Fruit fly (Drosophila melanogaster) Kc167 (cell line): ENCODE results near the gene cl.

Experiments
- Myc ChIP-seq: fragments of >200 bp; optimal IDR thresholded peaks from 2 replicates; lab custom pipeline; 2017; ENCODE audit warnings: missing external identifiers
- Sin3A ChIP-seq: fragments of >200 bp; optimal IDR thresholded peaks from 2 replicates; lab custom pipeline; 2018; ENCODE audit warnings: missing external identifiers
- h ChIP-seq: fragments of >200 bp; optimal IDR thresholded peaks from 3 replicates; lab custom pipeline; 2018; ENCODE audit warnings: missing external identifiers
- insv ChIP-seq: fragments of >200 bp; optimal IDR thresholded peaks from 3 replicates; lab custom pipeline; 2018; ENCODE audit warnings: missing external identifiers
- psq ChIP-seq: fragments of >200 bp; optimal IDR thresholded peaks from 2 replicates; lab custom pipeline; 2017; ENCODE audit warnings: missing external identifiers
- ttk ChIP-seq: sonication (Bioruptor generic); optimal IDR thresholded peaks from 2 replicates; lab custom pipeline; 2017; ENCODE audit warnings: missing external identifiers

cl gene

DNA sequence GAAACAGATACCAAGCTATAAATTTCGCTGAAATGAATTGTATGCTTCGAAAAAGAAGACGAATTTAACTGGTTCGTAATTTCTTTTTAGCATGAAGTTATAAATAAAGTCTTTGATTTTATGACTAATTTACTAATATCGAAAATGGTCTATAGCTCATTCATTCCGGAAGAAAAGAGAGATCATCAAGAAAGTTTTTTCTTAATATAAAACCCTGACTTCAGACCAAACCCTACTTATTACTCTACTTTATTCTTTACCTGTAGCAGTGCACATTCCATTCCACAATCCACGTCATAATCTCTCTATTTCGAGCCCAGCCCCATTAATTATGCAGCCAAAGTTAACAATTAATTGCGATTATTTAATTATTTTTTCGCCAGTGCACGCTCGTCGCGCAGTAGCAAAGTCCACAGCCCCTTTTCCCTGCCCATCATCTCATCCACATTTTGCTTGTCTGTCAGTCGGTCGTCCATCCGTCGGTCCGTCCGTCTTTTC is 26.0 kb upstream of the cl start:
- TF ChIP-seq Sin3A = no peak
- no peak for TF ChIP-seq Myc (lab: Kevin White, UChicago)

dm6 chr2L:5494808-5495356 is 25.1 kb upstream of the cl start:
- TF ChIP-seq Myc (lab: Kevin White, UChicago) (no peak), psq (lab: Kevin White, UChicago) (no peak), Sin3A (no peak), insv (lab: Kevin White, UChicago) (no peak), ttk (lab: Kevin White, UChicago) (no peak), h (lab: Kevin White, UChicago) (no peak)

dm6 chr2L:5496468-5497093 is 23.4 kb upstream of the cl start:
- TF ChIP-seq psq (lab: Kevin White, UChicago) = no peak

- no peak for TF ChIP-seq psq (lab: Kevin White, UChicago)
- TF ChIP-seq Sin3A = no peak
- TF ChIP-seq h (lab: Kevin White, UChicago) = no peak
- TF ChIP-seq ttk (lab: Kevin White, UChicago) = no peak
- TF ChIP-seq Myc (lab: Kevin White, UChicago) = no peak
- TF ChIP-seq insv (lab: Kevin White, UChicago) = no peak
Observed at dm6 chr2L:5499458-5499857, 20.5 kb upstream of the cl start.

DNA sequence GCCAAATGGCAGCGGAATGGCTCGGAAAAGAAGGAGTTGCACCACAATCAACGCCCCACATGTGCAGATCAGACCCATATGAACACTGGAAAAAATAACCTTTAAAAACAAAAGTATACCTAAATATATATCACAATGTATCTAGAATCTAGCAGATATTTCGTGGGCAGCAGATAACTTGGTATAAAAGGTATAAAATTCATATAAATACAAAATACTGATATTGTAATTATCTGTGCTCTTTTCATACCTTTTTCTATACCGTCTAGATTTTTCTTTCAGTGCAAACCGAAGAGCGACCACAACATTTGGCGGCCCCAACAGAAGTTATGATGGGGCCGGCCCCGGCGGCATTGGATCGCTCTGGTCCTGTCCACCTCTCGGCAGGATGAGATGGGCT is 18.6 kb upstream of the cl start:
- TF ChIP-seq Myc (lab: Kevin White, UChicago) = no peak
- no peak for TF ChIP-seq psq (lab: Kevin White, UChicago)
- no peak for TF ChIP-seq insv (lab: Kevin White, UChicago)
- TF ChIP-seq Sin3A = no peak
- no peak for TF ChIP-seq ttk (lab: Kevin White, UChicago)
- no peak for TF ChIP-seq h (lab: Kevin White, UChicago)

DNA sequence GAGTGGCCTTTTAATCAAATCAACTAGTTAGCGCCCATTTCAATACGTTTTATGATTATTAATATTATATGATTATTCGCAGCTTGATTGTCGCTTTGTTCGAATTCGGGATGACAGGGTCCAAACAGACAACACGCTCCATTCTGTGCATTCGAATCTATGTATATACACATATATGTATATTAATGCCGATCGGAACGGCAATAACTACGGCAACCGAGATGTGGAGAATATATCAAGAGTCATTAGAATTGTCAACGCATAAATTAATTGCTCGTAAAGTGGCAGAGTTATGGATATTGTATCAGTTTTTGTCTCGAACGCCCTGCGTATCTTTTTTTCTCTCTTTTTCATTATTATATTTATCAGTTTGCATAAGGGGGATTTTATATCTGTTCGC is 17.1 kb upstream of the cl start:
- TF ChIP-seq Myc (lab: Kevin White, UChicago) (no peak), h (lab: Kevin White, UChicago) (no peak), insv (lab: Kevin White, UChicago) (no peak), ttk (lab: Kevin White, UChicago) (no peak), Sin3A (no peak)

DNA sequence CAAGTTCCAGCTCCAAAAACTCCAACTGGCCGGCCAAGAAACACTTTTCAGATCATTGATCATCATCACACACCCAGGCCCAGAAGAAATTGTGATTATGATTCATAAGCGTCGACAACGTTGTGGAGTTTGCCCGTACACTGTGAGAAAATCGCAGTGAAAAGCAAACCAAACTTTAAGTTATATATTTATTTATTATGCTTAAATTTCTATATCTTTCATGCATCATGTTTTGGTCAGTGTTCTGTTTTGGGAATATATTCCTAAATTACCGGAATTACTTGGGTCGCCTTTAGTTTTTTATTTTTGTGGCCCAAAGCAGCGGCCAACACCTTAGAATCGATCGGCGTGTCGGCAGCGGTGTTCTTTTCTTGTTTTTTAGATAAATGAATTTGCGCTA is 14.8 kb upstream of the cl start:
- no peak for TF ChIP-seq insv (lab: Kevin White, UChicago)
- no peak for TF ChIP-seq psq (lab: Kevin White, UChicago)
- TF ChIP-seq h (lab: Kevin White, UChicago) = no peak
- no peak for TF ChIP-seq Sin3A
- no peak for TF ChIP-seq Myc (lab: Kevin White, UChicago)
- no peak for TF ChIP-seq ttk (lab: Kevin White, UChicago)

- TF ChIP-seq insv (lab: Kevin White, UChicago) = no peak
- no peak for TF ChIP-seq Myc (lab: Kevin White, UChicago)
- no peak for TF ChIP-seq h (lab: Kevin White, UChicago)
- TF ChIP-seq psq (lab: Kevin White, UChicago) = no peak
- TF ChIP-seq ttk (lab: Kevin White, UChicago) = no peak
- no peak for TF ChIP-seq Sin3A
Observed at dm6 chr2L:5507082-5507481, 12.9 kb upstream of the cl start.

DNA sequence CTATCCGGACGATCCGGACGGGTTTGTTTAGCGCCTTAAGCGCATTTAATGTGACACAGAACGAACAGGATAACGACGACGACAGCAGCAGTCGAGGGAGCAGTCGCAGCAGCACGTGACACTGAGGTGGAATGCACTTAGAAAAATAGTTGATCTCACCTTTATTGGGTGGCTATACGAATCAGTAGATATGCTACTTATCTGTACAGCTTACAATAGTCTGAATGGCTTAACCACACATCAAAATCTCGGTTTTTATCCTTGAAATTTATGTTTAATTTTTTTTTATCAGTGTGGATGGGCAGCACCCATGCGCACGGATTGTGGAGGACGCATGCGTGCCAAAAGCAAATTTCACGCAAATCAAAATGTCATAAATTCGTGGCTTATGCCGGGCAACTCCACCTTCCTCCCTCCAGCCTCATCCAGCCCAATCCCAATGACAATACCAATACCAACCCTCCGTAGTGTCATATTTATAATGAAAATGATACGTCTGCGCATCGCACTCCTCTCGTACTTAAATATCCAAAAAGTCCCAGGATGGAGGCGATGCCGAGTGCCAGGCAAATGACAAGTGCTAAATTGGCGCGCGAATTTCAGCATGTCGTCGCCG is 12.0 kb upstream of the cl start:
- no peak for TF ChIP-seq insv (lab: Kevin White, UChicago)
- no peak for TF ChIP-seq Myc (lab: Kevin White, UChicago)
- TF ChIP-seq h (lab: Kevin White, UChicago) = no peak
- no peak for TF ChIP-seq psq (lab: Kevin White, UChicago)
- no peak for TF ChIP-seq ttk (lab: Kevin White, UChicago)
- no peak for TF ChIP-seq Sin3A

dm6 chr2L:5514946-5515345 is 5.0 kb upstream of the cl start:
- TF ChIP-seq ttk (lab: Kevin White, UChicago) = no peak
- no peak for TF ChIP-seq insv (lab: Kevin White, UChicago)
- no peak for TF ChIP-seq Myc (lab: Kevin White, UChicago)
- no peak for TF ChIP-seq psq (lab: Kevin White, UChicago)
- TF ChIP-seq h (lab: Kevin White, UChicago) = no peak
- no peak for TF ChIP-seq Sin3A

- TF ChIP-seq ttk (lab: Kevin White, UChicago) = no peak
Observed at dm6 chr2L:5517393-5517792, 2.5 kb upstream of the cl start, which contains the start of gene CG14020. TSS of gene CG14020 (plus strand) at chr2L:5517737.

DNA sequence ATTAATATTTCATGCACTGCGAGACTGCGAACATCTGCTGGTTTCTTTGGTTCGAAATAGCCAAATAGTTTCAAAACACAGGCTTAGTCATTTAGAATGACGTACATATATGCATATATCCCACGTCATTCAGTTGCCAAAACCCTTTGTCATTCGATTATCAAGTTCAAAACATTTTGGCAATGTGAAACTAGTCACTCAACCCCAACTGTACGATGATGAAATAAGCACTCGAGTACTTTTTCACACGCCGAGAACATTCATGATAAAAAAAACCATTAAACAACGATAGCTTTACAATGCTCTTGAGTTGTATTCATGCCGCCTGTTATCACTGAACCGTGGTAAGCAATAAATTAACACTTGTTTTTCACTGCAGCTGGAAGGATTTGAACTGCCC is 822 bp downstream of the cl start:
- TF ChIP-seq h (lab: Kevin White, UChicago) = no peak
- no peak for TF ChIP-seq ttk (lab: Kevin White, UChicago)
- TF ChIP-seq psq (lab: Kevin White, UChicago) = no peak
- TF ChIP-seq Sin3A = no peak
- TF ChIP-seq Myc (lab: Kevin White, UChicago) = no peak
- TF ChIP-seq insv (lab: Kevin White, UChicago) = no peak
